Worm (Caenorhabditis elegans) whole organism, L2 larva: ENCODE results near the gene W03H9.1.

Experiments
- C34F6.9 ChIP-seq: fragments of 150-350 bp; optimal IDR thresholded peaks from 2 replicates; lab custom pipeline; 2014; ENCODE audit warnings: missing biosample characterization, missing genetic modification characterization
- F13H6.1 ChIP-seq: sonication (generic microtip); optimal IDR thresholded peaks from 2 replicates; lab custom pipeline; 2016; ENCODE audit warnings: missing genetic modification characterization, missing compliant biosample characterization
- ama-1 ChIP-seq: fragments of 150-350 bp; optimal IDR thresholded peaks from 2 replicates; lab custom pipeline; 2018; ENCODE audit warnings: inconsistent platforms
- crh-2 ChIP-seq: sonication (generic microtip); optimal IDR thresholded peaks from 2 replicates; lab custom pipeline; 2017; ENCODE audit warnings: missing biosample characterization, missing genetic modification characterization
- dmd-4 ChIP-seq: sonication (generic microtip); optimal IDR thresholded peaks from 2 replicates; lab custom pipeline; 2017; ENCODE audit warnings: missing biosample characterization, missing genetic modification characterization
- elt-3 ChIP-seq: sonication (generic microtip); optimal IDR thresholded peaks from 2 replicates; lab custom pipeline; 2017; ENCODE audit warnings: missing biosample characterization, missing genetic modification characterization
- fos-1 ChIP-seq: fragments of 150-350 bp; optimal IDR thresholded peaks from 2 replicates; lab custom pipeline; 2014; ENCODE audit warnings: missing biosample characterization, missing genetic modification characterization
- mdl-1 ChIP-seq, 2 experiments: fragments of 150-350 bp in 1 of 2; sonication (generic microtip) in 1 of 2; optimal IDR thresholded peaks; 2 replicates each; lab custom pipeline; 2017; ENCODE audit warnings: missing biosample characterization in 2 of 2, missing genetic modification characterization in 2 of 2
- snpc-4 ChIP-seq: fragments of 150-350 bp; optimal IDR thresholded peaks from 2 replicates; lab custom pipeline; 2014; ENCODE audit warnings: missing biosample characterization, missing genetic modification characterization
- zag-1 ChIP-seq: fragments of 150-350 bp; optimal IDR thresholded peaks from 2 replicates; lab custom pipeline; 2014; ENCODE audit warnings: missing biosample characterization, missing genetic modification characterization
- ztf-11 ChIP-seq: sonication (generic microtip); optimal IDR thresholded peaks from 2 replicates; lab custom pipeline; 2017; ENCODE audit warnings: missing biosample characterization, missing genetic modification characterization

DNA sequence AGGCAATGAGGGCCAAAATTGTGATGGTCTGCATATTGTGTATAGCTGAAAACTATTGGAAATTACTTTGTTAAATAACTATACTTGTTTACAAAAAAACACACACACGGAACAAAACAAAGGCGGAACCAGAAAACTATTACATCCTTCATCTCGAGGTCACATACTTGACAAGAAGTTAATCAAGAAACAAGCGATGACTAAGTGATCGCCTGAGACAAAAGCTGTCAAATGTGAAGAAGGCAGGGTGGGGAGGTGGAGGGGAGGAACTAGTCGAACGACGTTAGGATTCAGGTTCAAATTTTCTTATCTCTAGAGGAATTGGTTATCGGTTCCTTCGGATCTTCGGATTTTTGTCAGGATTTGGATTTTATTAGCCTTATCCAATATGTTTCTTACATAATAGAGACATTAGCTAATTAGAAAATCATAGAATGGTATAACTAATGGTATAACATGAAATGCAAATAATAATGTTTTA is 40.7 kb downstream of the W03H9.1 start, which contains the start of gene cpg-7:
- no peak for TF ChIP-seq C34F6.9 (tag; lab: Kevin White, UChicago)
- TF ChIP-seq mdl-1 (tag; optimal IDR thresholded peaks at IDR 0.05; lab: Kevin White, UChicago) = no peak
- no peak for TF ChIP-seq F13H6.1
- TF ChIP-seq snpc-4 (tag; lab: Kevin White, UChicago) = no peak
- no peak for TF ChIP-seq fos-1 (tag; lab: Kevin White, UChicago)
- no peak for TF ChIP-seq ama-1 (lab: Kevin White, UChicago)
- no peak for TF ChIP-seq ztf-11 (tag; lab: Kevin White, UChicago)
- no peak for TF ChIP-seq crh-2 (tag; lab: Kevin White, UChicago)
- TF ChIP-seq zag-1 = no peak
- TF ChIP-seq elt-3 (tag; lab: Kevin White, UChicago) = no peak
- TF ChIP-seq dmd-4 (tag; lab: Kevin White, UChicago) = no peak
